Fruit fly (Drosophila melanogaster) whole organism, embryonic: ENCODE measurements around the gene RhoGDI.

ENCODE experiments used
- Atf6 ChIP-seq: fragments of 200-800 bp; sonication (Bioruptor generic); IDR thresholded peaks from 2 replicates; pipeline ENCODE4 v1.3.6; 2022; ENCODE audit warnings: missing biosample characterization, missing genetic modification characterization
- B-H1 ChIP-seq: fragments of 200-800 bp; sonication (Bioruptor generic); IDR thresholded peaks from 3 replicates; pipeline ENCODE4 v1.3.6; 2022; ENCODE audit warnings: missing biosample characterization, missing genetic modification characterization
- BEAF-32 ChIP-seq: fragments of 200-800 bp; sonication (Bioruptor generic); optimal IDR thresholded peaks from 3 replicates; lab custom pipeline; 2017; ENCODE audit warnings: missing biosample characterization, missing genetic modification characterization, mild to moderate bottlenecking, moderate library complexity, missing genetic modification reagents
- BtbVII ChIP-seq: fragments of 200-800 bp; sonication (Bioruptor generic); optimal IDR thresholded peaks from 3 replicates; lab custom pipeline; 2017; ENCODE audit warnings: missing biosample characterization, mild to moderate bottlenecking, missing genetic modification characterization
- CG10267 ChIP-seq: fragments of 200-800 bp; sonication (Bioruptor generic); optimal IDR thresholded peaks from 2 replicates; lab custom pipeline; 2018; ENCODE audit warnings: missing biosample characterization, mild to moderate bottlenecking, missing genetic modification characterization, moderate library complexity
- CG10431 ChIP-seq: fragments of 200-800 bp; sonication (Bioruptor generic); optimal IDR thresholded peaks from 3 replicates; lab custom pipeline; 2018; ENCODE audit warnings: missing biosample characterization, mild to moderate bottlenecking, missing genetic modification characterization
- CG11247 ChIP-seq: fragments of 200-800 bp; sonication (Bioruptor generic); IDR thresholded peaks from 2 replicates; pipeline ENCODE4 v1.3.6; 2022; ENCODE audit warnings: missing biosample characterization, missing genetic modification characterization
- CG12744 ChIP-seq: fragments of 200-800 bp; sonication (Bioruptor generic); optimal IDR thresholded peaks from 2 replicates; lab custom pipeline; 2016; ENCODE audit warnings: missing biosample characterization, missing genetic modification characterization
- CG15269 ChIP-seq: fragments of 200-800 bp; sonication (Bioruptor generic); optimal IDR thresholded peaks from 2 replicates; lab custom pipeline; 2018; ENCODE audit warnings: missing biosample characterization, mild to moderate bottlenecking, missing genetic modification characterization, moderate library complexity
- CG16813 ChIP-seq: fragments of 200-800 bp; sonication (Bioruptor generic); IDR thresholded peaks from 3 replicates; pipeline ENCODE4 v1.3.6; 2022; ENCODE audit warnings: missing biosample characterization, missing genetic modification characterization; ENCODE audit not compliant: partially characterized antibody
- CG17328 ChIP-seq: fragments of 200-800 bp; sonication (Bioruptor generic); IDR thresholded peaks from 2 replicates; pipeline ENCODE4 v1.3.6; 2022; ENCODE audit warnings: missing biosample characterization, missing genetic modification characterization
- CG17612 ChIP-seq: fragments of 200-800 bp; sonication (Bioruptor generic); IDR thresholded peaks from 2 replicates; pipeline ENCODE4 v1.3.6; 2022; ENCODE audit warnings: missing biosample characterization, missing genetic modification characterization
- CG18262 ChIP-seq: fragments of 200-800 bp; optimal IDR thresholded peaks from 3 replicates; lab custom pipeline; 2019; ENCODE audit warnings: missing biosample characterization, mild to moderate bottlenecking, missing genetic modification characterization, moderate library complexity
- CG2712 ChIP-seq: fragments of 200-800 bp; optimal IDR thresholded peaks from 3 replicates; lab custom pipeline; 2019; ENCODE audit warnings: missing biosample characterization, mild to moderate bottlenecking, missing genetic modification characterization, moderate library complexity
- CG3726 ChIP-seq: fragments of 200-800 bp; sonication (Bioruptor generic); IDR thresholded peaks from 3 replicates; pipeline ENCODE4, ENCODE4 v1.3.6; 2022; ENCODE audit warnings: missing biosample characterization, missing genetic modification characterization
- CG42726 ChIP-seq: fragments of 200-800 bp; sonication (Bioruptor generic); IDR thresholded peaks from 2 replicates; pipeline ENCODE4 v1.3.6; 2022; ENCODE audit warnings: missing biosample characterization, missing genetic modification characterization; ENCODE audit not compliant: partially characterized antibody
- CG43689 ChIP-seq: fragments of 200-800 bp; sonication (Bioruptor generic); IDR thresholded peaks from 2 replicates; pipeline ENCODE4 v1.3.6; 2022; ENCODE audit warnings: missing biosample characterization, missing genetic modification characterization
- CG4404 ChIP-seq: fragments of 200-800 bp; sonication (Bioruptor generic); IDR thresholded peaks from 2 replicates; pipeline ENCODE4 v1.3.6; 2022; ENCODE audit warnings: missing biosample characterization, missing genetic modification characterization
- CG4730 ChIP-seq: fragments of 200-800 bp; sonication (Bioruptor generic); IDR thresholded peaks from 2 replicates; pipeline ENCODE4 v1.3.6; 2022; ENCODE audit warnings: missing biosample characterization, missing genetic modification characterization
- CG5245 ChIP-seq: fragments of 200-800 bp; sonication (Bioruptor generic); optimal IDR thresholded peaks from 3 replicates; lab custom pipeline; 2016; ENCODE audit warnings: missing biosample characterization, missing genetic modification characterization
- CG7271 ChIP-seq: fragments of 200-800 bp; sonication (Bioruptor generic); optimal IDR thresholded peaks from 2 replicates; lab custom pipeline; 2018; ENCODE audit warnings: missing biosample characterization, mild to moderate bottlenecking, missing genetic modification characterization, moderate library complexity
- CG7556 ChIP-seq: fragments of 200-800 bp; sonication (Bioruptor generic); optimal IDR thresholded peaks from 2 replicates; lab custom pipeline; 2017; ENCODE audit warnings: missing biosample characterization, mild to moderate bottlenecking, missing genetic modification characterization
- CoRest ChIP-seq: fragments of 200-800 bp; sonication (Bioruptor generic); optimal IDR thresholded peaks from 3 replicates; lab custom pipeline; 2018; ENCODE audit warnings: missing biosample characterization, mild to moderate bottlenecking, missing genetic modification characterization, moderate library complexity
- Dbx ChIP-seq: fragments of 200-800 bp; sonication (Bioruptor generic); IDR thresholded peaks from 3 replicates; pipeline ENCODE4 v1.3.6; 2022; ENCODE audit warnings: missing biosample characterization, missing genetic modification characterization
- Deaf1 ChIP-seq: fragments of 200-800 bp; optimal IDR thresholded peaks from 3 replicates; lab custom pipeline; 2019; ENCODE audit warnings: missing biosample characterization, mild to moderate bottlenecking, missing genetic modification characterization, moderate library complexity
- HmgD ChIP-seq: fragments of 200-800 bp; sonication (Bioruptor generic); optimal IDR thresholded peaks from 3 replicates; lab custom pipeline; 2016; ENCODE audit warnings: missing biosample characterization, missing genetic modification characterization
- Hmx ChIP-seq: fragments of 200-800 bp; sonication (Bioruptor generic); optimal IDR thresholded peaks from 2 replicates; lab custom pipeline; 2016; ENCODE audit warnings: missing biosample characterization, missing genetic modification characterization
- Oaz ChIP-seq: fragments of 200-800 bp; sonication (Bioruptor generic); IDR thresholded peaks from 2 replicates; pipeline ENCODE4 v1.3.6; 2022; ENCODE audit warnings: missing biosample characterization, missing genetic modification characterization
- Optix ChIP-seq: fragments of 200-800 bp; sonication (Bioruptor generic); IDR thresholded peaks from 3 replicates; pipeline ENCODE4 v1.3.6; 2022; ENCODE audit warnings: missing biosample characterization, missing genetic modification characterization
- Ravus ChIP-seq: fragments of 200-800 bp; sonication (Bioruptor generic); IDR thresholded peaks from 2 replicates; pipeline ENCODE4 v1.3.6; 2022; ENCODE audit warnings: missing biosample characterization, missing genetic modification characterization
- Spps ChIP-seq: fragments of 200-800 bp; sonication (Bioruptor generic); optimal IDR thresholded peaks from 2 replicates; lab custom pipeline; 2018; ENCODE audit warnings: missing biosample characterization, mild to moderate bottlenecking, missing genetic modification characterization
- cg ChIP-seq: fragments of 200-800 bp; sonication (Bioruptor generic); optimal IDR thresholded peaks from 3 replicates; lab custom pipeline; 2019; ENCODE audit warnings: missing biosample characterization, mild to moderate bottlenecking, missing genetic modification characterization, moderate library complexity
- chm ChIP-seq: fragments of 200-800 bp; sonication (Bioruptor generic); IDR thresholded peaks from 2 replicates; pipeline ENCODE4 v1.3.6; 2022; ENCODE audit warnings: missing biosample characterization, missing genetic modification characterization
- crc ChIP-seq: fragments of 200-800 bp; sonication (Bioruptor generic); optimal IDR thresholded peaks from 2 replicates; lab custom pipeline; 2016; ENCODE audit warnings: missing biosample characterization, missing genetic modification characterization
- crp ChIP-seq, 2 experiments: fragments of 200-800 bp; sonication (Bioruptor generic); optimal IDR thresholded peaks; 2 replicates in 1 of 2; 3 replicates in 1 of 2; lab custom pipeline; 2017; ENCODE audit warnings: missing biosample characterization in 2 of 2, missing genetic modification characterization in 2 of 2, mild to moderate bottlenecking in 1 of 2, moderate library complexity in 1 of 2
- dm ChIP-seq: fragments of 200-800 bp; sonication (Bioruptor generic); optimal IDR thresholded peaks from 3 replicates; lab custom pipeline; 2016; ENCODE audit warnings: missing biosample characterization, missing genetic modification characterization
- dpn ChIP-seq, 2 experiments: fragments of 200-800 bp; sonication (Bioruptor generic); optimal IDR thresholded peaks; 3 replicates each; lab custom pipeline; 2016; ENCODE audit warnings: missing biosample characterization in 2 of 2, missing genetic modification characterization in 2 of 2
- kay ChIP-seq: fragments of 200-800 bp; sonication (Bioruptor generic); optimal IDR thresholded peaks from 2 replicates; lab custom pipeline; 2016; ENCODE audit warnings: missing biosample characterization, missing genetic modification characterization
- lmd ChIP-seq: fragments of 200-800 bp; sonication (Bioruptor generic); IDR thresholded peaks from 2 replicates; pipeline ENCODE4 v1.3.6; 2022; ENCODE audit warnings: missing biosample characterization, missing genetic modification characterization
- mam ChIP-seq: fragments of 200-800 bp; sonication (Bioruptor generic); optimal IDR thresholded peaks from 3 replicates; lab custom pipeline; 2016; ENCODE audit warnings: missing biosample characterization, missing genetic modification characterization
- mld ChIP-seq: fragments of 200-800 bp; sonication (Bioruptor generic); IDR thresholded peaks from 3 replicates; pipeline ENCODE4 v1.3.6; 2022; ENCODE audit warnings: missing biosample characterization, missing genetic modification characterization; ENCODE audit not compliant: partially characterized antibody
- nau ChIP-seq: fragments of 200-800 bp; sonication (Bioruptor generic); optimal IDR thresholded peaks from 3 replicates; lab custom pipeline; 2017; ENCODE audit warnings: missing biosample characterization, mild to moderate bottlenecking, missing genetic modification characterization, missing genetic modification reagents
- nerfin-2 ChIP-seq: fragments of 200-800 bp; sonication (Bioruptor generic); IDR thresholded peaks from 2 replicates; pipeline ENCODE4 v1.3.6; 2022; ENCODE audit warnings: missing biosample characterization, missing genetic modification characterization; ENCODE audit not compliant: partially characterized antibody
- onecut ChIP-seq: fragments of 200-800 bp; sonication (Bioruptor generic); IDR thresholded peaks from 2 replicates; pipeline ENCODE4 v1.3.6; 2022; ENCODE audit warnings: missing biosample characterization, missing genetic modification characterization
- pho ChIP-seq: fragments of 200-800 bp; sonication (Bioruptor generic); optimal IDR thresholded peaks from 2 replicates; lab custom pipeline; 2016; ENCODE audit warnings: missing biosample characterization, missing genetic modification characterization
- pnt ChIP-seq: fragments of 200-800 bp; sonication (Bioruptor generic); optimal IDR thresholded peaks from 3 replicates; lab custom pipeline; 2016; ENCODE audit warnings: missing biosample characterization, missing genetic modification characterization
- pzg ChIP-seq: fragments of 200-800 bp; sonication (Bioruptor generic); optimal IDR thresholded peaks from 3 replicates; lab custom pipeline; 2018; ENCODE audit warnings: missing biosample characterization, mild to moderate bottlenecking, missing genetic modification characterization, moderate library complexity
- unc-4 ChIP-seq: fragments of 200-800 bp; sonication (Bioruptor generic); IDR thresholded peaks from 2 replicates; pipeline ENCODE4 v1.3.6; 2022; ENCODE audit warnings: missing biosample characterization, missing genetic modification characterization; ENCODE audit not compliant: partially characterized antibody
- wor ChIP-seq: fragments of 200-800 bp; sonication (Bioruptor generic); IDR thresholded peaks from 2 replicates; pipeline ENCODE4 v1.3.6; 2022; ENCODE audit warnings: missing biosample characterization, missing genetic modification characterization

Gene RhoGDI

dm6 chr3L:19908201-19909127 is 20.1 kb upstream of the RhoGDI start (continued):
- no peak for TF ChIP-seq CG12744
- no peak for TF ChIP-seq CG7556 (GFP tag; lab: Kevin White, UChicago)
- TF ChIP-seq lmd: no peak
- TF ChIP-seq Atf6 (GFP tag; lab: Robert Waterston, UW): no peak
- TF ChIP-seq CG18262: no peak
- no peak for TF ChIP-seq CG3726 (GFP tag; lab: Robert Waterston, UW)
- TF ChIP-seq Hmx (GFP tag; lab: Kevin White, UChicago): no peak
- no peak for TF ChIP-seq CG10431 (GFP tag; lab: Kevin White, UChicago)
- no peak for TF ChIP-seq pnt
- TF ChIP-seq CG10267 (tag; lab: Kevin White, UChicago): no peak
- no peak for TF ChIP-seq CG2712
- no peak for TF ChIP-seq unc-4 (GFP tag; lab: Robert Waterston, UW)
- peak; percentile 75 for TF ChIP-seq nau (GFP tag; lab: Kevin White, UChicago)
- no peak for TF ChIP-seq pzg (GFP tag; lab: Kevin White, UChicago)
- TF ChIP-seq CG17612 (GFP tag; lab: Robert Waterston, UW): no peak
- TF ChIP-seq dpn (GFP tag; optimal IDR thresholded peaks at IDR 0.05; lab: Kevin White, UChicago): no peak
- no peak for TF ChIP-seq CG4730 (GFP tag; lab: Robert Waterston, UW)
- peak; percentile 87 for TF ChIP-seq cg
- no peak for TF ChIP-seq crp (GFP tag; optimal IDR thresholded peaks at IDR 0.05; lab: Kevin White, UChicago)
- peak; percentile 38; the same call in 1 of the 2 replicates for TF ChIP-seq chm (GFP tag; lab: Robert Waterston, UW)
- TF ChIP-seq nerfin-2 (GFP tag; lab: Robert Waterston, UW): no peak
- TF ChIP-seq CG15269 (tag; lab: Kevin White, UChicago): no peak
- no peak for TF ChIP-seq HmgD (GFP tag; lab: Kevin White, UChicago)
- no peak for TF ChIP-seq Deaf1 (tag; lab: Kevin White, UChicago)
- no peak for TF ChIP-seq B-H1 (GFP tag; lab: Robert Waterston, UW)
- TF ChIP-seq CG11247 (GFP tag; lab: Robert Waterston, UW): no peak
- no peak for TF ChIP-seq dm (GFP tag; lab: Kevin White, UChicago)
- peak; percentile 86 for TF ChIP-seq onecut (GFP tag; lab: Robert Waterston, UW)
- 0 out of 3 replicates have a peak, but pooled peaks have one; percentile 14 for TF ChIP-seq Dbx (GFP tag; lab: Robert Waterston, UW)
- TF ChIP-seq CG17328: no peak
- no peak for TF ChIP-seq crc
- TF ChIP-seq CG16813: no peak
- no peak for TF ChIP-seq mam (GFP tag; lab: Kevin White, UChicago)
- no peak for TF ChIP-seq CoRest (tag; lab: Kevin White, UChicago)
- no peak for TF ChIP-seq pho (GFP tag; lab: Kevin White, UChicago)
- TF ChIP-seq CG5245 (GFP tag; lab: Kevin White, UChicago): no peak
- no peak for TF ChIP-seq CG4404
- TF ChIP-seq kay: no peak
- TF ChIP-seq mld (GFP tag; lab: Robert Waterston, UW): no peak
- TF ChIP-seq BEAF-32 (GFP tag; lab: Kevin White, UChicago): peak; percentile 10
- TF ChIP-seq CG42726: no peak
- no peak for TF ChIP-seq Oaz (GFP tag; lab: Robert Waterston, UW)
- no peak for TF ChIP-seq BtbVII (GFP tag; lab: Kevin White, UChicago)
- TF ChIP-seq Ravus (GFP tag; lab: Robert Waterston, UW): no peak
- no peak for TF ChIP-seq wor (GFP tag; lab: Robert Waterston, UW)
- no peak for TF ChIP-seq Optix (GFP tag; lab: Robert Waterston, UW)
- no peak for TF ChIP-seq CG43689 (GFP tag; lab: Robert Waterston, UW)
- no peak for TF ChIP-seq CG7271 (tag; lab: Kevin White, UChicago)
- TF ChIP-seq Spps (tag; lab: Kevin White, UChicago): no peak
